Worm (Caenorhabditis elegans) whole organism, L2 larva: Measurements from ENCODE around the gene F46H5.5.

ENCODE experiments used
- R02D3.7 ChIP-seq: fragments of 150-350 bp; optimal IDR thresholded peaks from 2 replicates; lab custom pipeline; 2014; ENCODE audit warnings: missing biosample characterization, missing genetic modification characterization
- aly-2 ChIP-seq: fragments of 150-350 bp; optimal IDR thresholded peaks from 2 replicates; lab custom pipeline; 2014; ENCODE audit warnings: missing biosample characterization, missing genetic modification characterization
- ama-1 ChIP-seq: fragments of 150-350 bp; optimal IDR thresholded peaks from 2 replicates; lab custom pipeline; 2018; ENCODE audit warnings: inconsistent platforms
- egl-27 ChIP-seq: sonication (generic microtip); optimal IDR thresholded peaks from 3 replicates; lab custom pipeline; 2017; ENCODE audit warnings: missing biosample characterization, missing genetic modification reagents, missing genetic modification characterization
- elt-3 ChIP-seq: sonication (generic microtip); optimal IDR thresholded peaks from 2 replicates; lab custom pipeline; 2017; ENCODE audit warnings: missing biosample characterization, missing genetic modification characterization
- lin-11 ChIP-seq: fragments of 150-350 bp; sonication (generic microtip); optimal IDR thresholded peaks from 2 replicates; lab custom pipeline; 2014; ENCODE audit warnings: missing biosample characterization, missing genetic modification characterization, inconsistent platforms, mixed read lengths
- lin-13 ChIP-seq: fragments of 150-350 bp; optimal IDR thresholded peaks from 2 replicates; lab custom pipeline; 2014; ENCODE audit warnings: missing biosample characterization, missing genetic modification reagents, missing genetic modification characterization
- nhr-12 ChIP-seq: fragments of 150-350 bp; optimal IDR thresholded peaks from 2 replicates; lab custom pipeline; 2014; ENCODE audit warnings: missing biosample characterization, missing genetic modification characterization
- nhr-25 ChIP-seq: fragments of 150-350 bp; sonication (generic microtip); optimal IDR thresholded peaks from 3 replicates; lab custom pipeline; 2014; ENCODE audit warnings: missing biosample characterization, missing genetic modification characterization
- snpc-4 ChIP-seq: fragments of 150-350 bp; optimal IDR thresholded peaks from 2 replicates; lab custom pipeline; 2014; ENCODE audit warnings: missing biosample characterization, missing genetic modification characterization
- unc-55 ChIP-seq: fragments of 150-350 bp; sonication (generic microtip); optimal IDR thresholded peaks from 3 replicates; lab custom pipeline; 2014; ENCODE audit warnings: missing biosample characterization, missing genetic modification reagents, missing genetic modification characterization
- unc-62 ChIP-seq: fragments of 150-350 bp; optimal IDR thresholded peaks from 2 replicates; lab custom pipeline; 2014; ENCODE audit warnings: missing biosample characterization, missing genetic modification reagents, missing genetic modification characterization

DNA sequence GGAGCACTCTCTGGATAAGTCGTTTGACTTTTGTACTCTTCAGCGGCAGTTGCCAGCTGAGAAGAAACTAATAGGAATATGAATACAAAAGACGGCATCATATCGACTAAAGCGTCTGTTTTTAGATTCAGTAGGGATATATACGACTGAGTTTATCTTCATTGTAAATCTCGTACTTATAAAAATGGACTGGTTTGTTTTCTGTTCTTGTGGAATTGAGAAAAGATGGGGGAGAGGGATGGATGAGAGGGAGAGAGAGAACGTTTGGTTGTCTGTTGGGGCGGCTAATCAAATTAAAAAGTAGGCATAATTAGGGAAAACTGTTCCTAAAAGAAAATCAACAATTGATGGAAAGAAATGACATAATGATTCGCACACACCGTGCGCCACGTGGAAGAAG lies 12.6 kb upstream of the F46H5.5 start, which contains the start of gene grd-7:
- TF ChIP-seq nhr-25 (no peak), lin-11 (tag; lab: Kevin White, UChicago) (no peak), ama-1 (lab: Kevin White, UChicago) (no peak), egl-27 (tag; lab: Kevin White, UChicago) (no peak), nhr-12 (tag; lab: Kevin White, UChicago) (no peak), elt-3 (tag; lab: Kevin White, UChicago) (no peak), unc-62 (GFP tag; lab: Kevin White, UChicago) (no peak), R02D3.7 (tag; lab: Kevin White, UChicago) (no peak), unc-55 (GFP tag; lab: Kevin White, UChicago) (no peak), aly-2 (tag; lab: Kevin White, UChicago) (no peak), snpc-4 (tag; lab: Kevin White, UChicago) (no peak), lin-13 (GFP tag; lab: Kevin White, UChicago) (no peak)
